Worm (Caenorhabditis elegans): ENCODE results near the gene ccdc-149.
A peak's percentile ranks its signal among the peaks of the same experiment; 100 is the strongest.

The ccdc-149 gene

ce11 chrX:11477748-11478147 is 33.5 kb downstream of the ccdc-149 start:
- no peak for TF ChIP-seq nhr-232 (tag; optimal IDR thresholded peaks at IDR 0.05)
- no peak for TF ChIP-seq sox-2 (GFP tag; IDR thresholded peaks at IDR 0.05)
- no peak for TF ChIP-seq ceh-6 (GFP tag; optimal IDR thresholded peaks at IDR 0.05)
- TF ChIP-seq unc-42 (tag; optimal IDR thresholded peaks at IDR 0.05), result no peak
- no peak for TF ChIP-seq ceh-30 (tag; optimal IDR thresholded peaks at IDR 0.05)
- TF ChIP-seq ceh-34 (tag; optimal IDR thresholded peaks at IDR 0.05), result no peak
- no peak for TF ChIP-seq ttx-3 (tag; optimal IDR thresholded peaks at IDR 0.05)
- TF ChIP-seq pat-9 (tag; optimal IDR thresholded peaks at IDR 0.05), result no peak
- no peak for TF ChIP-seq dmd-4 (tag; optimal IDR thresholded peaks at IDR 0.05; ENCODE audit: borderline replicate concordance)
- no peak for TF ChIP-seq che-1 (tag; optimal IDR thresholded peaks at IDR 0.05)
- TF ChIP-seq syd-9 (tag; optimal IDR thresholded peaks at IDR 0.05), result no peak
- no peak for TF ChIP-seq C38D4.7 (GFP tag; optimal IDR thresholded peaks at IDR 0.05)
- TF ChIP-seq T23F11.4 (GFP tag; optimal IDR thresholded peaks at IDR 0.05), result no peak
- TF ChIP-seq ceh-2 (tag; optimal IDR thresholded peaks at IDR 0.05), result no peak
- TF ChIP-seq unc-55 (GFP tag; optimal IDR thresholded peaks at IDR 0.05), result no peak

ce11 chrX:11475780-11476179 is 35.5 kb downstream of the ccdc-149 start:
- TF ChIP-seq sdc-2 (tag; optimal IDR thresholded peaks at IDR 0.05), result no peak
- TF ChIP-seq ama-1 (optimal IDR thresholded peaks at IDR 0.05), result no peak
- peak; percentile 34 for TF ChIP-seq unc-42 (tag; optimal IDR thresholded peaks at IDR 0.05)
- no peak for TF ChIP-seq elt-2 (tag; optimal IDR thresholded peaks at IDR 0.05)
- TF ChIP-seq ceh-31 (tag; optimal IDR thresholded peaks at IDR 0.05), result peak; percentile 46
- TF ChIP-seq K02D7.2 (tag; optimal IDR thresholded peaks at IDR 0.05), result no peak

- no peak for TF ChIP-seq pha-2 (tag; optimal IDR thresholded peaks at IDR 0.05)
- peak; percentile 30 for TF ChIP-seq hlh-30 (tag; optimal IDR thresholded peaks at IDR 0.05; ENCODE audit: insufficient read depth)
These were observed 36.5 kb downstream of the ccdc-149 start for ce11 chrX:11474605-11475385.

ce11 chrX:11474149-11474585 is 37.1 kb downstream of the ccdc-149 start:
- no peak for TF ChIP-seq pag-3 (tag; optimal IDR thresholded peaks at IDR 0.05; ENCODE audit: borderline replicate concordance)
- no peak for TF ChIP-seq ceh-2 (tag; optimal IDR thresholded peaks at IDR 0.05)
- TF ChIP-seq pax-1 (tag; optimal IDR thresholded peaks at IDR 0.05), result no peak
- TF ChIP-seq unc-86 (tag; optimal IDR thresholded peaks at IDR 0.05), result no peak
- TF ChIP-seq ceh-22 (tag; optimal IDR thresholded peaks at IDR 0.05), result no peak
- no peak for TF ChIP-seq mec-3 (tag; optimal IDR thresholded peaks at IDR 0.05; ENCODE audit: borderline replicate concordance)
- no peak for TF ChIP-seq hlh-13 (GFP tag; optimal IDR thresholded peaks at IDR 0.05)
- peak; percentile 38 for TF ChIP-seq ceh-31 (tag; optimal IDR thresholded peaks at IDR 0.05)
- no peak for TF ChIP-seq K09A11.1 (tag; optimal IDR thresholded peaks at IDR 0.05; ENCODE audit: insufficient read depth)
- TF ChIP-seq eyg-1 (tag; optimal IDR thresholded peaks at IDR 0.05), result no peak
- no peak for TF ChIP-seq elt-4 (tag; optimal IDR thresholded peaks at IDR 0.05)
- peak; percentile 62 for TF ChIP-seq ref-2 (tag; optimal IDR thresholded peaks at IDR 0.05)
- no peak for TF ChIP-seq tbx-7 (tag; optimal IDR thresholded peaks at IDR 0.05)
- no peak for TF ChIP-seq madf-2 (tag; optimal IDR thresholded peaks at IDR 0.05)
- peak; percentile 0 for TF ChIP-seq tbx-2 (tag; optimal IDR thresholded peaks at IDR 0.05)
- no peak for TF ChIP-seq fkh-10 (GFP tag; optimal IDR thresholded peaks at IDR 0.05)
- TF ChIP-seq npax-4 (tag; optimal IDR thresholded peaks at IDR 0.05), result no peak
- no peak for TF ChIP-seq pat-9 (tag; optimal IDR thresholded peaks at IDR 0.05)
- peak; percentile 13 for TF ChIP-seq pros-1 (tag; optimal IDR thresholded peaks at IDR 0.05)
- peak; percentile 26 for TF ChIP-seq nfya-1 (tag; optimal IDR thresholded peaks at IDR 0.05)
- TF ChIP-seq lin-11 (tag; optimal IDR thresholded peaks at IDR 0.05), result no peak
- TF ChIP-seq nhr-232 (tag; optimal IDR thresholded peaks at IDR 0.05), result no peak
- TF ChIP-seq ceh-24 (tag; optimal IDR thresholded peaks at IDR 0.05), result no peak
- TF ChIP-seq F13H6.1 (tag; optimal IDR thresholded peaks at IDR 0.05), result peak; percentile 52
- TF ChIP-seq nhr-11 (tag; optimal IDR thresholded peaks at IDR 0.05), result no peak
- peak; percentile 39 for TF ChIP-seq ets-4 (tag; optimal IDR thresholded peaks at IDR 0.05)
- no peak for TF ChIP-seq hlh-30 (tag; optimal IDR thresholded peaks at IDR 0.05; ENCODE audit: insufficient read depth)
- TF ChIP-seq C38D4.7 (GFP tag; optimal IDR thresholded peaks at IDR 0.05), result no peak
- peak; percentile 57 for TF ChIP-seq dmd-4 (tag; optimal IDR thresholded peaks at IDR 0.05; ENCODE audit: borderline replicate concordance)
- no peak for TF ChIP-seq unc-3 (GFP tag; conservative IDR thresholded peaks at IDR 0.05)
- no peak for TF ChIP-seq unc-3 (tag; optimal IDR thresholded peaks at IDR 0.05)

Measured in whole organism, late embryonic.